Worm (Caenorhabditis elegans) whole organism, L3 larva: ENCODE measurements around the gene ZK353.4.

ENCODE experiments used
- R02D3.7 ChIP-seq: fragments of 150-350 bp; optimal IDR thresholded peaks from 2 replicates; lab custom pipeline; 2014; ENCODE audit warnings: missing biosample characterization, missing genetic modification characterization
- ZK546.5 ChIP-seq: sonication (generic microtip); optimal IDR thresholded peaks from 2 replicates; lab custom pipeline; 2017; ENCODE audit warnings: missing biosample characterization, missing genetic modification characterization
- aly-2 ChIP-seq: fragments of 150-350 bp; optimal IDR thresholded peaks from 2 replicates; lab custom pipeline; 2014; ENCODE audit warnings: missing biosample characterization, missing genetic modification characterization
- ama-1 ChIP-seq: fragments of 150-350 bp; optimal IDR thresholded peaks from 2 replicates; lab custom pipeline; 2018
- ceh-16 ChIP-seq: sonication (generic microtip); optimal IDR thresholded peaks from 2 replicates; lab custom pipeline; 2017; ENCODE audit warnings: missing biosample characterization, missing genetic modification characterization
- ceh-28 ChIP-seq: fragments of 150-350 bp; optimal IDR thresholded peaks from 2 replicates; lab custom pipeline; 2014; ENCODE audit warnings: missing biosample characterization, missing genetic modification reagents, missing genetic modification characterization
- ceh-82 ChIP-seq: fragments of 150-350 bp; optimal IDR thresholded peaks from 2 replicates; lab custom pipeline; 2014; ENCODE audit warnings: missing biosample characterization, missing genetic modification characterization
- ceh-9 ChIP-seq: sonication (generic microtip); optimal IDR thresholded peaks from 2 replicates; lab custom pipeline; 2018; ENCODE audit warnings: missing biosample characterization, missing genetic modification characterization
- daf-12 ChIP-seq: fragments of 150-350 bp; optimal IDR thresholded peaks from 2 replicates; lab custom pipeline; 2014; ENCODE audit warnings: missing biosample characterization, missing genetic modification reagents, missing genetic modification characterization
- egl-27 ChIP-seq: sonication (generic microtip); optimal IDR thresholded peaks from 4 replicates; lab custom pipeline; 2017; ENCODE audit warnings: missing biosample characterization, missing genetic modification reagents, missing genetic modification characterization
- egl-5 ChIP-seq: fragments of 150-350 bp; optimal IDR thresholded peaks from 2 replicates; lab custom pipeline; 2017; ENCODE audit warnings: missing biosample characterization, missing genetic modification reagents, missing genetic modification characterization, inconsistent platforms
- elt-1 ChIP-seq: fragments of 150-350 bp; optimal IDR thresholded peaks from 2 replicates; lab custom pipeline; 2014; ENCODE audit warnings: missing biosample characterization, missing genetic modification characterization
- elt-2 ChIP-seq: sonication (generic microtip); optimal IDR thresholded peaks from 2 replicates; lab custom pipeline; 2016; ENCODE audit warnings: missing genetic modification reagents, mild to moderate bottlenecking, missing genetic modification characterization, missing compliant biosample characterization
- elt-3 ChIP-seq, 3 experiments: fragments of 150-350 bp in 1 of 3; sonication (generic microtip) in 2 of 3; optimal IDR thresholded peaks; 2 replicates in 2 of 3; 4 replicates in 1 of 3; lab custom pipeline; 2014 to 2017; ENCODE audit warnings: missing biosample characterization in 3 of 3, missing genetic modification characterization in 3 of 3
- eor-1 ChIP-seq, 2 experiments: fragments of 150-350 bp; optimal IDR thresholded peaks; 2 replicates each; lab custom pipeline; 2014 to 2018; ENCODE audit warnings: missing biosample characterization in 2 of 2, missing genetic modification characterization in 2 of 2
- fkh-10 ChIP-seq: sonication (generic microtip); optimal IDR thresholded peaks from 2 replicates; lab custom pipeline; 2017; ENCODE audit warnings: missing biosample characterization, missing genetic modification reagents, missing genetic modification characterization
- fkh-2 ChIP-seq: fragments of 150-350 bp; optimal IDR thresholded peaks from 2 replicates; lab custom pipeline; 2014; ENCODE audit warnings: missing biosample characterization, missing genetic modification reagents, missing genetic modification characterization
- fos-1 ChIP-seq: fragments of 150-350 bp; optimal IDR thresholded peaks from 2 replicates; lab custom pipeline; 2014; ENCODE audit warnings: missing biosample characterization, missing genetic modification characterization
- hmg-11 ChIP-seq: sonication (generic microtip); optimal IDR thresholded peaks from 2 replicates; lab custom pipeline; 2016; ENCODE audit warnings: missing genetic modification characterization, missing compliant biosample characterization
- jun-1 ChIP-seq: fragments of 150-350 bp; optimal IDR thresholded peaks from 2 replicates; lab custom pipeline; 2014; ENCODE audit warnings: missing biosample characterization, missing genetic modification reagents, missing genetic modification characterization
- lin-15B ChIP-seq: fragments of 150-350 bp; optimal IDR thresholded peaks from 2 replicates; lab custom pipeline; 2014; ENCODE audit warnings: missing biosample characterization, missing genetic modification characterization
- lin-39 ChIP-seq: fragments of 150-350 bp; optimal IDR thresholded peaks from 2 replicates; lab custom pipeline; 2018; ENCODE audit warnings: missing biosample characterization, missing genetic modification reagents, missing genetic modification characterization
- lsy-12 ChIP-seq: sonication (generic microtip); optimal IDR thresholded peaks from 2 replicates; lab custom pipeline; 2016; ENCODE audit warnings: mild to moderate bottlenecking, missing genetic modification characterization, missing compliant biosample characterization
- mdl-1 ChIP-seq: fragments of 150-350 bp; optimal IDR thresholded peaks from 2 replicates; lab custom pipeline; 2014; ENCODE audit warnings: missing biosample characterization, missing genetic modification characterization
- mml-1 ChIP-seq: fragments of 150-350 bp; sonication (generic microtip); optimal IDR thresholded peaks from 3 replicates; lab custom pipeline; 2014; ENCODE audit warnings: missing biosample characterization, missing genetic modification characterization
- nfya-1 ChIP-seq: sonication (generic microtip); optimal IDR thresholded peaks from 2 replicates; lab custom pipeline; 2017; ENCODE audit warnings: missing genetic modification characterization, mild to moderate bottlenecking, missing compliant biosample characterization, antibody characterized with exemption, moderate library complexity; ENCODE audit not compliant: insufficient read depth
- nhr-11 ChIP-seq: fragments of 150-350 bp; optimal IDR thresholded peaks from 2 replicates; lab custom pipeline; 2014; ENCODE audit warnings: missing biosample characterization, missing genetic modification characterization
- nhr-12 ChIP-seq: fragments of 150-350 bp; optimal IDR thresholded peaks from 2 replicates; lab custom pipeline; 2014; ENCODE audit warnings: missing biosample characterization, missing genetic modification characterization
- nhr-23 ChIP-seq: fragments of 150-350 bp; optimal IDR thresholded peaks from 2 replicates; lab custom pipeline; 2014; ENCODE audit warnings: missing biosample characterization, missing genetic modification reagents, missing genetic modification characterization
- nhr-237 ChIP-seq: fragments of 150-350 bp; optimal IDR thresholded peaks from 2 replicates; lab custom pipeline; 2014; ENCODE audit warnings: missing biosample characterization, missing genetic modification characterization
- nhr-25 ChIP-seq: sonication (generic microtip); optimal IDR thresholded peaks from 2 replicates; lab custom pipeline; 2017; ENCODE audit warnings: missing biosample characterization, missing genetic modification characterization
- nhr-28 ChIP-seq: fragments of 150-350 bp; optimal IDR thresholded peaks from 2 replicates; lab custom pipeline; 2014; ENCODE audit warnings: missing biosample characterization, missing genetic modification characterization
- nhr-43 ChIP-seq: sonication (generic microtip); optimal IDR thresholded peaks from 2 replicates; lab custom pipeline; 2016; ENCODE audit warnings: mild to moderate bottlenecking, missing genetic modification characterization, missing compliant biosample characterization; ENCODE audit not compliant: poor library complexity, severe bottlenecking
- nhr-67 ChIP-seq: fragments of 150-350 bp; optimal IDR thresholded peaks from 2 replicates; lab custom pipeline; 2014; ENCODE audit warnings: missing biosample characterization, missing genetic modification characterization
- nhr-76 ChIP-seq: fragments of 150-350 bp; sonication (generic microtip); optimal IDR thresholded peaks from 5 replicates; lab custom pipeline; 2014; ENCODE audit warnings: missing biosample characterization, missing genetic modification characterization
- nhr-77 ChIP-seq: fragments of 150-350 bp; optimal IDR thresholded peaks from 2 replicates; lab custom pipeline; 2014; ENCODE audit warnings: missing biosample characterization, missing genetic modification characterization
- pha-4 ChIP-seq: fragments of 150-350 bp; optimal IDR thresholded peaks from 2 replicates; lab custom pipeline; 2014; ENCODE audit warnings: missing biosample characterization, missing genetic modification reagents, missing genetic modification characterization
- pqm-1 ChIP-seq: fragments of 150-350 bp; optimal IDR thresholded peaks from 2 replicates; lab custom pipeline; 2017; ENCODE audit warnings: missing biosample characterization, missing genetic modification characterization, inconsistent platforms
- sea-2 ChIP-seq: fragments of 150-350 bp; sonication (generic microtip); optimal IDR thresholded peaks from 4 replicates; lab custom pipeline; 2014; ENCODE audit warnings: missing biosample characterization, missing genetic modification reagents, missing genetic modification characterization
- skn-1 ChIP-seq: fragments of 150-350 bp; optimal IDR thresholded peaks from 2 replicates; lab custom pipeline; 2014; ENCODE audit warnings: missing biosample characterization, missing genetic modification characterization
- snpc-4 ChIP-seq: fragments of 150-350 bp; optimal IDR thresholded peaks from 2 replicates; lab custom pipeline; 2014; ENCODE audit warnings: missing biosample characterization, missing genetic modification characterization
- tbx-2 ChIP-seq: sonication (generic microtip); optimal IDR thresholded peaks from 2 replicates; lab custom pipeline; 2016; ENCODE audit warnings: mild to moderate bottlenecking, missing genetic modification characterization, missing compliant biosample characterization
- unc-39 ChIP-seq: sonication (generic microtip); optimal IDR thresholded peaks from 4 replicates; lab custom pipeline; 2017; ENCODE audit warnings: missing biosample characterization, missing genetic modification characterization
- unc-62 ChIP-seq: fragments of 150-350 bp; sonication (generic microtip); optimal IDR thresholded peaks from 4 replicates; lab custom pipeline; 2014; ENCODE audit warnings: missing biosample characterization, missing genetic modification reagents, missing genetic modification characterization
- zag-1 ChIP-seq: fragments of 150-350 bp; optimal IDR thresholded peaks from 2 replicates; lab custom pipeline; 2014; ENCODE audit warnings: missing biosample characterization, missing genetic modification characterization
- ztf-11 ChIP-seq: fragments of 150-350 bp; optimal IDR thresholded peaks from 2 replicates; lab custom pipeline; 2014; ENCODE audit warnings: missing biosample characterization, missing genetic modification characterization
- ztf-4 ChIP-seq: fragments of 150-350 bp; optimal IDR thresholded peaks from 2 replicates; lab custom pipeline; 2014; ENCODE audit warnings: missing biosample characterization, missing genetic modification characterization

Gene ZK353.4

ce11 chrIII:8417192-8417967, 27.9 kb upstream of the ZK353.4 start:
- peak; percentile 89 for TF ChIP-seq ceh-82 (tag; lab: Kevin White, UChicago)
- TF ChIP-seq jun-1 (tag; lab: Kevin White, UChicago): peak; percentile 67
- TF ChIP-seq nhr-43 (tag; lab: Kevin White, UChicago): peak; percentile 43
- peak; percentile 82 for TF ChIP-seq zag-1
- peak; percentile 67 for TF ChIP-seq nhr-11
- TF ChIP-seq lin-15B (tag; lab: Kevin White, UChicago): peak; percentile 94
- TF ChIP-seq unc-62 (GFP tag; lab: Kevin White, UChicago): peak; percentile 94
- peak; percentile 93 for TF ChIP-seq egl-5
- peak; percentile 76 for TF ChIP-seq hmg-11
- TF ChIP-seq R02D3.7 (tag; lab: Kevin White, UChicago): peak; percentile 86
- TF ChIP-seq tbx-2 (tag; lab: Kevin White, UChicago): peak; percentile 76
- peak; percentile 32 for TF ChIP-seq skn-1 (tag; lab: Kevin White, UChicago)
- no peak for TF ChIP-seq aly-2 (tag; lab: Kevin White, UChicago)
- TF ChIP-seq fos-1 (tag; lab: Kevin White, UChicago): no peak
- TF ChIP-seq egl-27 (tag; lab: Kevin White, UChicago): no peak
- no peak for TF ChIP-seq eor-1 (tag; optimal IDR thresholded peaks at IDR 0.05; lab: Kevin White, UChicago)
- TF ChIP-seq fkh-10 (GFP tag; lab: Kevin White, UChicago): peak; percentile 58
- TF ChIP-seq nhr-23 (tag; lab: Kevin White, UChicago): peak; percentile 89
- TF ChIP-seq nhr-77 (tag; lab: Kevin White, UChicago): no peak
- peak; percentile 85 for TF ChIP-seq fkh-2
- TF ChIP-seq nhr-237 (tag; lab: Kevin White, UChicago): no peak
- TF ChIP-seq unc-39 (tag; lab: Kevin White, UChicago): peak; percentile 30
- no peak for TF ChIP-seq ztf-4 (tag; lab: Kevin White, UChicago)
- no peak for TF ChIP-seq nhr-28 (tag; lab: Kevin White, UChicago)
- no peak for TF ChIP-seq nhr-67
- peak; percentile 5 for TF ChIP-seq ZK546.5 (tag; lab: Kevin White, UChicago)
- TF ChIP-seq mdl-1: peak; percentile 74
- TF ChIP-seq nhr-12 (tag; lab: Kevin White, UChicago): no peak
- TF ChIP-seq nfya-1 (tag; lab: Kevin White, UChicago): peak; percentile 100
- TF ChIP-seq ceh-28 (tag; lab: Kevin White, UChicago): peak; percentile 97
- no peak for TF ChIP-seq ceh-9 (tag; lab: Kevin White, UChicago)
- TF ChIP-seq sea-2 (GFP tag; lab: Kevin White, UChicago): peak; percentile 35
- TF ChIP-seq snpc-4: peak; percentile 79
- peak; percentile 95 for TF ChIP-seq lsy-12 (tag; lab: Kevin White, UChicago)
- peak; percentile 91 for TF ChIP-seq lin-39
- TF ChIP-seq pha-4 (tag; lab: Kevin White, UChicago): peak; percentile 86
- TF ChIP-seq elt-2: peak; percentile 77
- peak; percentile 79 for TF ChIP-seq pqm-1 (tag; lab: Kevin White, UChicago)
- TF ChIP-seq ztf-11 (tag; lab: Kevin White, UChicago): peak; percentile 24
- TF ChIP-seq ceh-16 (tag; lab: Kevin White, UChicago): no peak
- peak; percentile 91 for TF ChIP-seq nhr-25 (tag; lab: Kevin White, UChicago)
- TF ChIP-seq nhr-76: no peak
- TF ChIP-seq elt-1 (tag; lab: Kevin White, UChicago): peak; percentile 53
- no peak for TF ChIP-seq ama-1 (lab: Kevin White, UChicago)
- no peak for TF ChIP-seq elt-3 (tag; optimal IDR thresholded peaks at IDR 0.05; lab: Kevin White, UChicago)
- no peak for TF ChIP-seq mml-1 (tag; lab: Kevin White, UChicago)
- no peak for TF ChIP-seq daf-12 (tag; lab: Kevin White, UChicago)
